Fruit fly (Drosophila melanogaster) whole organism, wandering third instar larva: ENCODE results near the gene CG33159.

ENCODE experiments used
- Abd-B ChIP-seq: fragments of >200 bp; optimal IDR thresholded peaks from 2 replicates; lab custom pipeline; 2017; ENCODE audit warnings: missing biosample characterization, missing genetic modification characterization
- CG32264 ChIP-seq: fragments of 200-800 bp; sonication (Bioruptor generic); optimal IDR thresholded peaks from 2 replicates; lab custom pipeline; 2016; ENCODE audit warnings: missing biosample characterization, missing genetic modification characterization
- CG9705 ChIP-seq: fragments of 200-800 bp; sonication (Bioruptor generic); optimal IDR thresholded peaks from 2 replicates; lab custom pipeline; 2018; ENCODE audit warnings: missing biosample characterization, mild to moderate bottlenecking, missing genetic modification characterization
- CrebA ChIP-seq: fragments of 200-800 bp; sonication (Bioruptor generic); optimal IDR thresholded peaks from 2 replicates; lab custom pipeline; 2016; ENCODE audit warnings: missing biosample characterization, mild to moderate bottlenecking, missing genetic modification characterization, borderline replicate concordance
- Dfd ChIP-seq: fragments of >200 bp; optimal IDR thresholded peaks from 2 replicates; lab custom pipeline; 2017; ENCODE audit warnings: missing biosample characterization, missing genetic modification characterization
- Dif ChIP-seq: fragments of 200-275, 200-300 bp; sonication (Bioruptor generic); optimal IDR thresholded peaks from 2 replicates; lab custom pipeline; 2018; ENCODE audit warnings: missing biosample characterization, missing genetic modification characterization; ENCODE audit not compliant: partially characterized antibody
- GATAd ChIP-seq: sonication (Bioruptor generic); optimal IDR thresholded peaks from 2 replicates; lab custom pipeline; 2016; ENCODE audit warnings: missing biosample characterization, missing genetic modification characterization
- HLH106 ChIP-seq: fragments of 200-800 bp; optimal IDR thresholded peaks from 3 replicates; lab custom pipeline; 2019; ENCODE audit warnings: missing biosample characterization, mild to moderate bottlenecking, missing genetic modification characterization, moderate library complexity
- Hnf4 ChIP-seq: fragments of 200-800 bp; sonication (Bioruptor generic); optimal IDR thresholded peaks from 2 replicates; lab custom pipeline; 2016; ENCODE audit warnings: missing biosample characterization, mild to moderate bottlenecking, missing genetic modification characterization
- Hr78 ChIP-seq: fragments of >200 bp; optimal IDR thresholded peaks from 2 replicates; lab custom pipeline; 2017; ENCODE audit warnings: missing biosample characterization, missing genetic modification characterization
- Hr83 ChIP-seq: fragments of 200-300 bp; sonication (Bioruptor generic); optimal IDR thresholded peaks from 2 replicates; lab custom pipeline; 2016; ENCODE audit warnings: missing biosample characterization, mild to moderate bottlenecking, missing genetic modification characterization, moderate library complexity; ENCODE audit not compliant: poor library complexity, severe bottlenecking
- Jra ChIP-seq: sonication (Bioruptor generic); optimal IDR thresholded peaks from 2 replicates; lab custom pipeline; 2016; ENCODE audit warnings: missing biosample characterization, missing genetic modification characterization
- Mio ChIP-seq: sonication (Bioruptor generic); optimal IDR thresholded peaks from 2 replicates; lab custom pipeline; 2016; ENCODE audit warnings: missing biosample characterization, missing genetic modification characterization
- Myc ChIP-seq: fragments of >200 bp; optimal IDR thresholded peaks from 2 replicates; lab custom pipeline; 2017
- N ChIP-seq: fragments of >200 bp; optimal IDR thresholded peaks from 2 replicates; lab custom pipeline; 2018; ENCODE audit warnings: missing biosample characterization, missing external identifiers, missing genetic modification characterization
- OdsH ChIP-seq: fragments of 200-800 bp; sonication (Bioruptor generic); optimal IDR thresholded peaks from 2 replicates; lab custom pipeline; 2016; ENCODE audit warnings: missing biosample characterization, mild to moderate bottlenecking, missing genetic modification characterization
- Rel ChIP-seq, 2 experiments: fragments of 200-800 bp; sonication (Bioruptor generic) in 1 of 2; optimal IDR thresholded peaks; 2 replicates in 1 of 2; 3 replicates in 1 of 2; lab custom pipeline; 2016 to 2019; ENCODE audit warnings: mild to moderate bottlenecking in 2 of 2, missing biosample characterization in 2 of 2, missing genetic modification characterization in 2 of 2, moderate library complexity in 1 of 2
- Sp1 ChIP-seq: fragments of 200-800 bp; sonication (Bioruptor generic); optimal IDR thresholded peaks from 3 replicates; lab custom pipeline; 2019; ENCODE audit warnings: missing biosample characterization, mild to moderate bottlenecking, missing genetic modification characterization, moderate library complexity
- Vsx2 ChIP-seq: fragments of 200-300, 225-300 bp; sonication (Bioruptor generic); optimal IDR thresholded peaks from 2 replicates; lab custom pipeline; 2018; ENCODE audit warnings: missing biosample characterization, missing genetic modification characterization; ENCODE audit not compliant: partially characterized antibody
- br ChIP-seq: fragments of 200-800 bp; sonication (Bioruptor generic); optimal IDR thresholded peaks from 2 replicates; lab custom pipeline; 2016; ENCODE audit warnings: missing biosample characterization, missing genetic modification characterization
- brk ChIP-seq: fragments of 200-800 bp; sonication (Bioruptor generic); optimal IDR thresholded peaks from 2 replicates; lab custom pipeline; 2016; ENCODE audit warnings: missing biosample characterization, mild to moderate bottlenecking, missing genetic modification characterization
- dl ChIP-seq, 2 experiments: fragments of 175-275, 200-275 bp in 1 of 2; fragments of 200-275 bp in 1 of 2; sonication (Bioruptor generic); optimal IDR thresholded peaks; lab custom pipeline; 2018; ENCODE audit warnings: mild to moderate bottlenecking in 2 of 2, missing biosample characterization in 2 of 2, missing genetic modification characterization in 2 of 2, moderate library complexity in 2 of 2; ENCODE audit not compliant: partially characterized antibody in 2 of 2, insufficient read depth in 1 of 2
- dmrt93B ChIP-seq: fragments of 200-800 bp; sonication (Bioruptor generic); optimal IDR thresholded peaks from 2 replicates; lab custom pipeline; 2018; ENCODE audit warnings: missing biosample characterization, mild to moderate bottlenecking, missing genetic modification characterization
- dsf ChIP-seq: sonication (Bioruptor generic); optimal IDR thresholded peaks from 2 replicates; lab custom pipeline; 2016; ENCODE audit warnings: missing biosample characterization, missing genetic modification characterization, borderline replicate concordance
- ey ChIP-seq: fragments of 200-800 bp; sonication (Bioruptor generic); optimal IDR thresholded peaks from 2 replicates; lab custom pipeline; 2016; ENCODE audit warnings: missing biosample characterization, missing genetic modification characterization
- foxo ChIP-seq, 2 experiments: fragments of 200-800 bp; sonication (Bioruptor generic); optimal IDR thresholded peaks; 2 replicates in 1 of 2; 3 replicates in 1 of 2; lab custom pipeline; 2016 to 2017; ENCODE audit warnings: missing biosample characterization in 2 of 2, missing genetic modification characterization in 2 of 2
- fru ChIP-seq: fragments of 200-800 bp; sonication (Bioruptor generic); optimal IDR thresholded peaks from 3 replicates; lab custom pipeline; 2016; ENCODE audit warnings: missing biosample characterization, mild to moderate bottlenecking, missing genetic modification characterization
- h ChIP-seq: fragments of 200-800 bp; sonication (Bioruptor generic); optimal IDR thresholded peaks from 3 replicates; lab custom pipeline; 2016; ENCODE audit warnings: missing biosample characterization, mild to moderate bottlenecking, missing genetic modification characterization
- lola ChIP-seq: fragments of >200 bp; optimal IDR thresholded peaks from 2 replicates; lab custom pipeline; 2017; ENCODE audit warnings: missing biosample characterization, missing genetic modification characterization
- pan ChIP-seq: fragments of >200 bp; optimal IDR thresholded peaks from 2 replicates; lab custom pipeline; 2017
- psq ChIP-seq: fragments of 200-800 bp; sonication (Bioruptor generic); optimal IDR thresholded peaks from 3 replicates; lab custom pipeline; 2017; ENCODE audit warnings: missing biosample characterization, mild to moderate bottlenecking, missing genetic modification characterization, moderate library complexity
- rgr ChIP-seq: fragments of 200-800 bp; sonication (Bioruptor generic); optimal IDR thresholded peaks from 3 replicates; lab custom pipeline; 2016; ENCODE audit warnings: missing biosample characterization, mild to moderate bottlenecking, missing genetic modification characterization
- sage ChIP-seq: fragments of 200-800 bp; sonication (Bioruptor generic); optimal IDR thresholded peaks from 2 replicates; lab custom pipeline; 2016; ENCODE audit warnings: missing biosample characterization, mild to moderate bottlenecking, missing genetic modification characterization
- sv ChIP-seq: fragments of 200-800 bp; sonication (Bioruptor generic); optimal IDR thresholded peaks from 3 replicates; lab custom pipeline; 2016; ENCODE audit warnings: missing biosample characterization, missing genetic modification characterization
- tai ChIP-seq: sonication (Bioruptor generic); optimal IDR thresholded peaks from 2 replicates; lab custom pipeline; 2016; ENCODE audit warnings: missing biosample characterization, missing genetic modification characterization
- usp ChIP-seq: fragments of >200 bp; optimal IDR thresholded peaks from 2 replicates; lab custom pipeline; 2017; ENCODE audit warnings: missing biosample characterization, missing genetic modification characterization
- woc ChIP-seq: sonication (Bioruptor generic); optimal IDR thresholded peaks from 2 replicates; lab custom pipeline; 2016; ENCODE audit warnings: missing biosample characterization, mild to moderate bottlenecking, missing genetic modification characterization

Gene CG33159

DNA sequence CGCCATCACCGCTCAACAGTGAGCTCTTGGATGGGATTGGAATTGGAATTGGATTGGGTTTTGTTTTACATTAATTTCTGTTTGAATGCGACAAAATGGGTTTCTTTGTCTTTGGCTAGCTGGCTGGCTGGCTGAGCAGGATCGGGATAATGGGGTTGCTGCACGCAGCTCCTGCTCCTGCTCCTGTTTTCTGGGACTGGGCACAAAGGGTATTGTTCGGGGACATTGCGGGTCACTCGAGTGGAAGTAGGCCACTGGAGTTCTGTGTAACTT lies 37.1 kb upstream of the CG33159 start:
- TF ChIP-seq OdsH (GFP tag; lab: Kevin White, UChicago): no peak
- TF ChIP-seq lola (GFP tag; lab: Kevin White, UChicago): peak; percentile 3

dm6 chr3L:3240597-3241367 lies 36.5 kb upstream of the CG33159 start:
- TF ChIP-seq HLH106 (tag; lab: Kevin White, UChicago) (peak; percentile 97), lola (GFP tag; lab: Kevin White, UChicago) (no peak), Vsx2 (GFP tag; lab: Kevin White, UChicago) (no peak), Abd-B (GFP tag; lab: Kevin White, UChicago) (no peak), Myc (no peak), h (peak; percentile 91), dsf (GFP tag; lab: Kevin White, UChicago) (no peak), woc (GFP tag; lab: Kevin White, UChicago) (peak; percentile 79), CG32264 (GFP tag; lab: Kevin White, UChicago) (peak; percentile 85), Hr83 (peak; percentile 17), psq (peak; percentile 94), tai (GFP tag; lab: Kevin White, UChicago) (peak; percentile 74), Rel (GFP tag; optimal IDR thresholded peaks at IDR 0.05; lab: Kevin White, UChicago) (peak; percentile 75), Rel (tag; optimal IDR thresholded peaks at IDR 0.05; lab: Kevin White, UChicago) (peak; percentile 80), CrebA (GFP tag; lab: Kevin White, UChicago) (peak; percentile 71), Hnf4 (GFP tag; lab: Kevin White, UChicago) (peak; percentile 89), sage (GFP tag; lab: Kevin White, UChicago) (peak; percentile 85), CG9705 (GFP tag; lab: Kevin White, UChicago) (peak; percentile 80), usp (GFP tag; lab: Kevin White, UChicago) (no peak), br (peak; percentile 85), pan (lab: Kevin White, UChicago) (no peak), Mio (no peak), Sp1 (GFP tag; lab: Kevin White, UChicago) (peak; percentile 98), Dfd (GFP tag; lab: Kevin White, UChicago) (no peak), fru (GFP tag; lab: Kevin White, UChicago) (peak; percentile 89), brk (peak; percentile 90), rgr (peak; percentile 94), foxo (GFP tag; optimal IDR thresholded peaks at IDR 0.05; lab: Kevin White, UChicago) (peak; percentile 60 to 87), Dif (no peak), OdsH (GFP tag; lab: Kevin White, UChicago) (peak; percentile 90), Jra (GFP tag; lab: Kevin White, UChicago) (peak; percentile 30), ey (GFP tag; lab: Kevin White, UChicago) (peak; percentile 84), GATAd (GFP tag; lab: Kevin White, UChicago) (peak; percentile 30), dl (GFP tag; optimal IDR thresholded peaks at IDR 0.05; lab: Kevin White, UChicago; ENCODE audit: insufficient read depth in 1 of 2, partially characterized antibody in 2 of 2) (no peak), N (no peak), Hr78 (GFP tag; lab: Kevin White, UChicago) (no peak), dmrt93B (GFP tag; lab: Kevin White, UChicago) (peak; percentile 93)

- TF ChIP-seq fru (GFP tag; lab: Kevin White, UChicago): peak; percentile 72
- TF ChIP-seq tai (GFP tag; lab: Kevin White, UChicago): peak; percentile 60
- peak; percentile 84 for TF ChIP-seq ey (GFP tag; lab: Kevin White, UChicago)
- TF ChIP-seq N: no peak
- TF ChIP-seq Rel (GFP tag; optimal IDR thresholded peaks at IDR 0.05; lab: Kevin White, UChicago): peak; percentile 20
- TF ChIP-seq Rel (tag; optimal IDR thresholded peaks at IDR 0.05; lab: Kevin White, UChicago): peak; percentile 76
- no peak for TF ChIP-seq CG9705 (GFP tag; lab: Kevin White, UChicago)
- peak; percentile 74 for TF ChIP-seq Sp1 (GFP tag; lab: Kevin White, UChicago)
- peak; percentile 43 for TF ChIP-seq CrebA (GFP tag; lab: Kevin White, UChicago)
- TF ChIP-seq foxo (GFP tag; optimal IDR thresholded peaks at IDR 0.05; lab: Kevin White, UChicago): peak in 1 of 2 experiments; percentile 69
- TF ChIP-seq usp (GFP tag; lab: Kevin White, UChicago): no peak
- no peak for TF ChIP-seq lola (GFP tag; lab: Kevin White, UChicago)
- TF ChIP-seq Dif: no peak
- no peak for TF ChIP-seq dmrt93B (GFP tag; lab: Kevin White, UChicago)
- no peak for TF ChIP-seq dsf (GFP tag; lab: Kevin White, UChicago)
- TF ChIP-seq Hr83: peak; percentile 68
- peak; percentile 23 for TF ChIP-seq HLH106 (tag; lab: Kevin White, UChicago)
- TF ChIP-seq Abd-B (GFP tag; lab: Kevin White, UChicago): no peak
- TF ChIP-seq Vsx2 (GFP tag; lab: Kevin White, UChicago): no peak
- TF ChIP-seq OdsH (GFP tag; lab: Kevin White, UChicago): peak; percentile 76
- no peak for TF ChIP-seq Hr78 (GFP tag; lab: Kevin White, UChicago)
- TF ChIP-seq GATAd (GFP tag; lab: Kevin White, UChicago): no peak
- no peak for TF ChIP-seq sv (GFP tag; lab: Kevin White, UChicago)
- no peak for TF ChIP-seq Myc
- TF ChIP-seq Jra (GFP tag; lab: Kevin White, UChicago): peak; percentile 23
- peak; percentile 30 for TF ChIP-seq woc (GFP tag; lab: Kevin White, UChicago)
- peak; percentile 89 for TF ChIP-seq psq
- TF ChIP-seq br: peak; percentile 46
- TF ChIP-seq rgr: peak; percentile 82
- TF ChIP-seq Dfd (GFP tag; lab: Kevin White, UChicago): no peak
- peak; percentile 77 for TF ChIP-seq CG32264 (GFP tag; lab: Kevin White, UChicago)
- TF ChIP-seq h: peak; percentile 57
- TF ChIP-seq brk: peak; percentile 37
- TF ChIP-seq Hnf4 (GFP tag; lab: Kevin White, UChicago): peak; percentile 71
Observed at dm6 chr3L:3239785-3240596, 35.7 kb upstream of the CG33159 start.
